Worm (Caenorhabditis elegans): ENCODE measurements around the gene dnj-7.

ce11 chrX:7230877-7231276, 36.5 kb downstream of the dnj-7 start:
- TF ChIP-seq dao-5 (tag; optimal IDR thresholded peaks at IDR 0.05): no peak
- TF ChIP-seq him-1 (tag; optimal IDR thresholded peaks at IDR 0.05): no peak
- TF ChIP-seq W03F9.2 (tag; optimal IDR thresholded peaks at IDR 0.05): no peak

All from whole organism, L4/young adult.